Fruit fly (Drosophila melanogaster) whole organism, embryonic: ENCODE measurements around the gene CG9737.

Experiments used
- Abd-B ChIP-seq: fragments of 200-800 bp; sonication (Bioruptor generic); optimal IDR thresholded peaks from 2 replicates; lab custom pipeline; 2018; ENCODE audit warnings: missing biosample characterization, mild to moderate bottlenecking, missing genetic modification characterization, moderate library complexity
- Adf1 ChIP-seq: fragments of 200-800 bp; sonication (Bioruptor generic); IDR thresholded peaks from 2 replicates; pipeline ENCODE4 v1.3.6; 2022; ENCODE audit warnings: missing biosample characterization, missing genetic modification characterization
- B-H2 ChIP-seq: fragments of 200-800 bp; sonication (Bioruptor generic); optimal IDR thresholded peaks from 2 replicates; lab custom pipeline; 2018; ENCODE audit warnings: missing biosample characterization, mild to moderate bottlenecking, missing genetic modification characterization
- Blimp-1 ChIP-seq: fragments of 200-800 bp; sonication (Bioruptor generic); optimal IDR thresholded peaks from 3 replicates; lab custom pipeline; 2018; ENCODE audit warnings: missing biosample characterization, missing genetic modification characterization, mild to moderate bottlenecking, moderate library complexity, missing genetic modification reagents
- CG10209 ChIP-seq: fragments of 200-800 bp; sonication (Bioruptor generic); optimal IDR thresholded peaks from 3 replicates; lab custom pipeline; 2017; ENCODE audit warnings: missing biosample characterization, mild to moderate bottlenecking, missing genetic modification characterization, missing genetic modification reagents
- CG10321 ChIP-seq: fragments of 200-800 bp; sonication (Bioruptor generic); IDR thresholded peaks from 2 replicates; pipeline ENCODE4 v1.3.6; 2022; ENCODE audit warnings: missing biosample characterization, missing genetic modification characterization
- CG10431 ChIP-seq: fragments of 200-800 bp; sonication (Bioruptor generic); optimal IDR thresholded peaks from 3 replicates; lab custom pipeline; 2018; ENCODE audit warnings: missing biosample characterization, mild to moderate bottlenecking, missing genetic modification characterization
- CG10654 ChIP-seq: fragments of 200-800 bp; sonication (Bioruptor generic); optimal IDR thresholded peaks from 2 replicates; lab custom pipeline; 2016; ENCODE audit warnings: missing biosample characterization, missing genetic modification characterization
- CG10979 ChIP-seq: fragments of 200-800 bp; sonication (Bioruptor generic); optimal IDR thresholded peaks from 2 replicates; lab custom pipeline; 2018; ENCODE audit warnings: missing biosample characterization, mild to moderate bottlenecking, missing genetic modification characterization, moderate library complexity
- CG13123 ChIP-seq: fragments of 200-800 bp; sonication (Bioruptor generic); optimal IDR thresholded peaks from 2 replicates; lab custom pipeline; 2016; ENCODE audit warnings: missing biosample characterization, missing genetic modification characterization
- CG13624 ChIP-seq: fragments of 200-800 bp; sonication (Bioruptor generic); optimal IDR thresholded peaks from 2 replicates; lab custom pipeline; 2016; ENCODE audit warnings: missing biosample characterization, missing genetic modification characterization
- CG15073 ChIP-seq: fragments of 200-800 bp; sonication (Bioruptor generic); optimal IDR thresholded peaks from 2 replicates; lab custom pipeline; 2016; ENCODE audit warnings: missing biosample characterization, missing genetic modification characterization
- CG17186 ChIP-seq: fragments of 200-800 bp; sonication (Bioruptor generic); optimal IDR thresholded peaks from 3 replicates; lab custom pipeline; 2017; ENCODE audit warnings: missing biosample characterization, missing genetic modification reagents, missing genetic modification characterization
- CG17568 ChIP-seq: fragments of 200-800 bp; sonication (Bioruptor generic); optimal IDR thresholded peaks from 2 replicates; lab custom pipeline; 2018; ENCODE audit warnings: missing biosample characterization, mild to moderate bottlenecking, missing genetic modification characterization, moderate library complexity
- CG17802 ChIP-seq: fragments of 200-800 bp; sonication (Bioruptor generic); optimal IDR thresholded peaks from 2 replicates; lab custom pipeline; 2018; ENCODE audit warnings: missing biosample characterization, mild to moderate bottlenecking, missing genetic modification characterization, moderate library complexity
- CG17829 ChIP-seq: fragments of 200-800 bp; optimal IDR thresholded peaks from 2 replicates; lab custom pipeline; 2019; ENCODE audit warnings: missing biosample characterization, mild to moderate bottlenecking, missing genetic modification characterization, moderate library complexity
- CG2116 ChIP-seq: fragments of 200-800 bp; sonication (Bioruptor generic); optimal IDR thresholded peaks from 3 replicates; lab custom pipeline; 2018; ENCODE audit warnings: missing biosample characterization, mild to moderate bottlenecking, missing genetic modification characterization
- CG2199 ChIP-seq: fragments of 200-800 bp; sonication (Bioruptor generic); IDR thresholded peaks from 3 replicates; pipeline ENCODE4 v1.3.6; 2022; ENCODE audit warnings: missing biosample characterization, missing genetic modification characterization
- CG31224 ChIP-seq: fragments of 200-800 bp; sonication (Bioruptor generic); IDR thresholded peaks from 2 replicates; pipeline ENCODE4 v1.3.6; 2022; ENCODE audit warnings: missing biosample characterization, missing genetic modification characterization
- CG9437 ChIP-seq: fragments of 200-800 bp; sonication (Bioruptor generic); optimal IDR thresholded peaks from 2 replicates; lab custom pipeline; 2018; ENCODE audit warnings: missing biosample characterization, mild to moderate bottlenecking, missing genetic modification characterization
- CTCF ChIP-seq: fragments of 200-800 bp; sonication (Bioruptor generic); optimal IDR thresholded peaks from 2 replicates; lab custom pipeline; 2017; ENCODE audit warnings: missing biosample characterization, mild to moderate bottlenecking, missing genetic modification characterization, moderate library complexity
- Doc3 ChIP-seq: fragments of 200-800 bp; sonication (Bioruptor generic); IDR thresholded peaks from 3 replicates; pipeline ENCODE4 v1.3.6; 2022; ENCODE audit warnings: missing biosample characterization, missing genetic modification characterization; ENCODE audit not compliant: partially characterized antibody
- Fer3 ChIP-seq: fragments of 200-800 bp; sonication (Bioruptor generic); optimal IDR thresholded peaks from 2 replicates; lab custom pipeline; 2018; ENCODE audit warnings: missing biosample characterization, mild to moderate bottlenecking, missing genetic modification characterization, moderate library complexity
- MBD-R2 ChIP-seq: fragments of 200-800 bp; sonication (Bioruptor generic); IDR thresholded peaks from 2 replicates; pipeline ENCODE4 v1.3.6; 2022; ENCODE audit warnings: missing biosample characterization, missing genetic modification characterization
- Max ChIP-seq: fragments of 200-800 bp; sonication (Bioruptor generic); optimal IDR thresholded peaks from 2 replicates; lab custom pipeline; 2016; ENCODE audit warnings: missing biosample characterization, mild to moderate bottlenecking, missing genetic modification characterization
- Med ChIP-seq: fragments of 200-800 bp; sonication (Bioruptor generic); peaks from one replicate; lab custom pipeline; 2016; ENCODE audit warnings: missing biosample characterization, missing genetic modification characterization, mild to moderate bottlenecking, inconsistent platforms, moderate library complexity
- Sox102F ChIP-seq: fragments of 200-800 bp; sonication (Bioruptor generic); optimal IDR thresholded peaks from 2 replicates; lab custom pipeline; 2018; ENCODE audit warnings: missing biosample characterization, mild to moderate bottlenecking, missing genetic modification characterization, moderate library complexity
- Taf1 ChIP-seq: fragments of 200-800 bp; sonication (Bioruptor generic); IDR thresholded peaks from 2 replicates; pipeline ENCODE4 v1.3.6; 2022; ENCODE audit warnings: missing biosample characterization, missing genetic modification characterization
- Xrp1 ChIP-seq: fragments of 200-800 bp; sonication (Bioruptor generic); IDR thresholded peaks from 2 replicates; pipeline ENCODE4 v1.3.6; 2022; ENCODE audit warnings: missing biosample characterization, missing genetic modification characterization
- ara ChIP-seq: fragments of 200-800 bp; sonication (Bioruptor generic); IDR thresholded peaks from 2 replicates; pipeline ENCODE4 v1.3.6; 2022; ENCODE audit warnings: missing biosample characterization, missing genetic modification characterization
- ato ChIP-seq: fragments of 200-800 bp; sonication (Bioruptor generic); IDR thresholded peaks from 2 replicates; pipeline ENCODE4 v1.3.6; 2022; ENCODE audit warnings: missing biosample characterization, missing genetic modification characterization; ENCODE audit not compliant: partially characterized antibody
- br ChIP-seq: fragments of >200 bp; optimal IDR thresholded peaks from 2 replicates; lab custom pipeline; 2017
- cas ChIP-seq: fragments of 200-800 bp; sonication (Bioruptor generic); IDR thresholded peaks from 2 replicates; pipeline ENCODE4 v1.3.6; 2022; ENCODE audit warnings: missing biosample characterization, missing genetic modification characterization
- cg ChIP-seq: fragments of 200-800 bp; sonication (Bioruptor generic); optimal IDR thresholded peaks from 3 replicates; lab custom pipeline; 2019; ENCODE audit warnings: missing biosample characterization, mild to moderate bottlenecking, missing genetic modification characterization, moderate library complexity
- chm ChIP-seq: fragments of 200-800 bp; sonication (Bioruptor generic); IDR thresholded peaks from 2 replicates; pipeline ENCODE4 v1.3.6; 2022; ENCODE audit warnings: missing biosample characterization, missing genetic modification characterization
- eyg ChIP-seq: fragments of 200-800 bp; sonication (Bioruptor generic); optimal IDR thresholded peaks from 3 replicates; lab custom pipeline; 2016; ENCODE audit warnings: missing biosample characterization, missing genetic modification characterization
- kah ChIP-seq: fragments of 200-800 bp; sonication (Bioruptor generic); optimal IDR thresholded peaks from 2 replicates; lab custom pipeline; 2018; ENCODE audit warnings: missing biosample characterization, mild to moderate bottlenecking, missing genetic modification characterization
- ken ChIP-seq: fragments of 200-800 bp; sonication (Bioruptor generic); IDR thresholded peaks from 3 replicates; pipeline ENCODE4 v1.3.6; 2022; ENCODE audit warnings: missing biosample characterization, missing genetic modification characterization
- luna ChIP-seq: fragments of 200-800 bp; sonication (Bioruptor generic); optimal IDR thresholded peaks from 2 replicates; lab custom pipeline; 2016; ENCODE audit warnings: missing biosample characterization, missing genetic modification characterization
- phol ChIP-seq: fragments of 200-800 bp; sonication (Bioruptor generic); optimal IDR thresholded peaks from 3 replicates; lab custom pipeline; 2018; ENCODE audit warnings: missing biosample characterization, mild to moderate bottlenecking, missing genetic modification characterization, moderate library complexity
- pita ChIP-seq: fragments of 200-800 bp; sonication (Bioruptor generic); optimal IDR thresholded peaks from 2 replicates; lab custom pipeline; 2017; ENCODE audit warnings: missing biosample characterization, mild to moderate bottlenecking, missing genetic modification characterization
- pnt ChIP-seq: fragments of 200-800 bp; sonication (Bioruptor generic); optimal IDR thresholded peaks from 3 replicates; lab custom pipeline; 2016; ENCODE audit warnings: missing biosample characterization, missing genetic modification characterization
- prd ChIP-seq, 3 experiments: fragments of >200 bp in 2 of 3; fragments of 200-800 bp in 1 of 3; sonication (Bioruptor generic) in 1 of 3; optimal IDR thresholded peaks in 2 of 3; IDR thresholded peaks in 1 of 3; 2 replicates in 2 of 3; 3 replicates in 1 of 3; pipeline versions ENCODE4 v1.3.6 to Lab custom; 2017 to 2022; ENCODE audit warnings: missing biosample characterization in 1 of 3, missing genetic modification characterization in 1 of 3
- salm ChIP-seq: fragments of 200-800 bp; sonication (Bioruptor generic); optimal IDR thresholded peaks from 2 replicates; lab custom pipeline; 2018; ENCODE audit warnings: missing biosample characterization, mild to moderate bottlenecking, missing genetic modification characterization
- sens ChIP-seq: fragments of 200-800 bp; sonication (Bioruptor generic); peaks from one replicate; lab custom pipeline; 2016; ENCODE audit warnings: missing biosample characterization, missing genetic modification characterization
- ssp ChIP-seq: fragments of 200-800 bp; sonication (Bioruptor generic); IDR thresholded peaks from 2 replicates; pipeline ENCODE4 v1.3.6; 2022; ENCODE audit warnings: missing biosample characterization, missing genetic modification characterization
- toy ChIP-seq: fragments of 200-800 bp; sonication (Bioruptor generic); IDR thresholded peaks from 2 replicates; pipeline ENCODE4 v1.3.6; 2022; ENCODE audit warnings: missing biosample characterization, missing genetic modification characterization
- trem ChIP-seq: fragments of 200-800 bp; optimal IDR thresholded peaks from 3 replicates; lab custom pipeline; 2019; ENCODE audit warnings: missing biosample characterization, mild to moderate bottlenecking, missing genetic modification characterization, moderate library complexity
- unc-4 ChIP-seq: fragments of 200-800 bp; sonication (Bioruptor generic); IDR thresholded peaks from 2 replicates; pipeline ENCODE4 v1.3.6; 2022; ENCODE audit warnings: missing biosample characterization, missing genetic modification characterization; ENCODE audit not compliant: partially characterized antibody
- zen2 ChIP-seq: fragments of 200-800 bp; sonication (Bioruptor generic); IDR thresholded peaks from 3 replicates; pipeline ENCODE4 v1.3.6; 2022; ENCODE audit warnings: missing biosample characterization, missing genetic modification characterization; ENCODE audit not compliant: partially characterized antibody
- zfh1 ChIP-seq: fragments of 200-800 bp; sonication (Bioruptor generic); IDR thresholded peaks from 3 replicates; pipeline ENCODE4 v1.3.6; 2022; ENCODE audit warnings: missing biosample characterization, missing genetic modification characterization

Gene CG9737

DNA sequence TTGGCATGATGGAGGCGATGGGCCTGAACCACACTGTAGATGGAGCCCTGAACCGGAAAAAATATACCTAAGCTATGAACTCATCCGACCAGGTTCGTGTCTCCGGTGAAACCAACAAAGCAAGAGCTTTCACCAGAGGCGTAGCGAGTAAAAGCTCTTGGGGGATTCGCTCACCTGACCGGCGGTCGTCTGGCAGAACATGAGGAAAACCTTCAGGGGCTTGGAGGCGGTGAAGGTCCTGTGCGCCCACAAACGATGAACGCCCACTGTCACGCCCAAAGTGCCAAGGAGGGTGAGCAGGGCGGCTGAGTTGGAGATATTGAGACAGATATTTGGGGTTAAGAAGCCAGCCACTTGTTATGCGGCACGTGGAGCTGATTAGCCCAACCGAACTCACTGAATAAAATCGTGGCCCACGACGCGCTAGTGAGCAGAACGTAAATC lies 47.5 kb downstream of the CG9737 start (continued):
- TF ChIP-seq pnt (GFP tag; lab: Kevin White, UChicago) = no peak
- no peak for TF ChIP-seq trem
- no peak for TF ChIP-seq CG10979
- no peak for TF ChIP-seq CG13624 (GFP tag; lab: Kevin White, UChicago)
- TF ChIP-seq CG31224 (GFP tag; lab: Robert Waterston, UW) = peak; percentile 47; the same call in 1 of the 2 replicates
- peak; percentile 14 for TF ChIP-seq Fer3 (tag; lab: Kevin White, UChicago)
- peak; percentile 78 for TF ChIP-seq CTCF
- peak; percentile 10 for TF ChIP-seq CG17829 (tag; lab: Kevin White, UChicago)
- TF ChIP-seq Max (GFP tag; lab: Kevin White, UChicago) = peak; percentile 25
- peak; percentile 29 for TF ChIP-seq Blimp-1 (GFP tag; lab: Kevin White, UChicago)
- TF ChIP-seq ken = peak; percentile 68; the same call in 2 of the 3 replicates
- TF ChIP-seq chm = peak; percentile 80; the same call in 1 of the 2 replicates
- TF ChIP-seq prd (optimal IDR thresholded peaks at IDR 0.05; lab: Kevin White, UChicago) = no peak
- TF ChIP-seq prd (GFP tag; IDR thresholded peaks at IDR 0.05; lab: Robert Waterston, UW) = peak; percentile 69
- TF ChIP-seq luna (GFP tag; lab: Kevin White, UChicago) = no peak
- 0 out of 2 replicates have a peak, but pooled peaks have one; percentile 10 for TF ChIP-seq ato
- TF ChIP-seq ara (GFP tag; lab: Robert Waterston, UW) = 0 out of 2 replicates have a peak, but pooled peaks have one; percentile 49
- 0 out of 2 replicates have a peak, but pooled peaks have one; percentile 27 for TF ChIP-seq toy (GFP tag; lab: Robert Waterston, UW)
- no peak for TF ChIP-seq Abd-B (GFP tag; lab: Kevin White, UChicago)
- no peak for TF ChIP-seq CG10431
- TF ChIP-seq phol (tag; lab: Kevin White, UChicago) = peak; percentile 10
- peak; percentile 66 for TF ChIP-seq MBD-R2 (GFP tag; lab: Robert Waterston, UW)
- TF ChIP-seq Doc3 (GFP tag; lab: Robert Waterston, UW) = no peak
- no peak for TF ChIP-seq CG10654
- peak; percentile 67 for TF ChIP-seq kah
- TF ChIP-seq sens = no peak
- no peak for TF ChIP-seq ssp (GFP tag; lab: Robert Waterston, UW)
- TF ChIP-seq eyg (GFP tag; lab: Kevin White, UChicago) = peak; percentile 33
- no peak for TF ChIP-seq CG9437 (GFP tag; lab: Kevin White, UChicago)
- peak; percentile 0 for TF ChIP-seq CG2116 (GFP tag; lab: Kevin White, UChicago)
- TF ChIP-seq CG10209 (GFP tag; lab: Kevin White, UChicago) = no peak
- no peak for TF ChIP-seq CG17802
- TF ChIP-seq Sox102F (GFP tag; lab: Kevin White, UChicago) = no peak
- no peak for TF ChIP-seq salm (tag; lab: Kevin White, UChicago)
- no peak for TF ChIP-seq br (lab: Kevin White, UChicago)
- no peak for TF ChIP-seq CG10321
- no peak for TF ChIP-seq CG2199 (GFP tag; lab: Robert Waterston, UW)
- TF ChIP-seq B-H2 (GFP tag; lab: Kevin White, UChicago) = peak; percentile 42
- no peak for TF ChIP-seq cas (GFP tag; lab: Robert Waterston, UW)
- TF ChIP-seq Adf1 (GFP tag; lab: Robert Waterston, UW) = peak; percentile 47
- TF ChIP-seq CG17186 (GFP tag; lab: Kevin White, UChicago) = no peak
- TF ChIP-seq CG17568 (GFP tag; lab: Kevin White, UChicago) = no peak
- TF ChIP-seq Taf1 = peak; percentile 21; the same call in 1 of the 2 replicates
- TF ChIP-seq cg (GFP tag; lab: Kevin White, UChicago) = no peak
- peak; percentile 43; the same call in 1 of the 2 replicates for TF ChIP-seq Xrp1
- TF ChIP-seq Med (GFP tag; lab: Kevin White, UChicago) = peak; percentile 86
- TF ChIP-seq CG13123 (GFP tag; lab: Kevin White, UChicago) = no peak
- TF ChIP-seq CG15073 (GFP tag; lab: Kevin White, UChicago) = no peak
- peak; percentile 49; the same call in 1 of the 3 replicates for TF ChIP-seq zfh1
- TF ChIP-seq pita = peak; percentile 56
- TF ChIP-seq zen2 = no peak
- TF ChIP-seq unc-4 (GFP tag; lab: Robert Waterston, UW) = no peak
